Fruit fly (Drosophila melanogaster) whole organism, wandering third instar larva: Measurements from ENCODE around the gene TwdlP.

Source experiments
- Dif ChIP-seq: fragments of 200-275, 200-300 bp; sonication (Bioruptor generic); optimal IDR thresholded peaks from 2 replicates; lab custom pipeline; 2018; ENCODE audit warnings: missing biosample characterization, missing genetic modification characterization; ENCODE audit not compliant: partially characterized antibody
- Vsx2 ChIP-seq: fragments of 200-300, 225-300 bp; sonication (Bioruptor generic); optimal IDR thresholded peaks from 2 replicates; lab custom pipeline; 2018; ENCODE audit warnings: missing biosample characterization, missing genetic modification characterization; ENCODE audit not compliant: partially characterized antibody
- brk ChIP-seq: fragments of 200-800 bp; sonication (Bioruptor generic); optimal IDR thresholded peaks from 2 replicates; lab custom pipeline; 2016; ENCODE audit warnings: missing biosample characterization, mild to moderate bottlenecking, missing genetic modification characterization
- foxo ChIP-seq, 2 experiments: fragments of 200-800 bp; sonication (Bioruptor generic); optimal IDR thresholded peaks; 2 replicates in 1 of 2; 3 replicates in 1 of 2; lab custom pipeline; 2016 to 2017; ENCODE audit warnings: missing biosample characterization in 2 of 2, missing genetic modification characterization in 2 of 2
- fru ChIP-seq: fragments of 200-800 bp; sonication (Bioruptor generic); optimal IDR thresholded peaks from 3 replicates; lab custom pipeline; 2016; ENCODE audit warnings: missing biosample characterization, mild to moderate bottlenecking, missing genetic modification characterization
- h ChIP-seq: fragments of 200-800 bp; sonication (Bioruptor generic); optimal IDR thresholded peaks from 3 replicates; lab custom pipeline; 2016; ENCODE audit warnings: missing biosample characterization, mild to moderate bottlenecking, missing genetic modification characterization
- pan ChIP-seq: fragments of >200 bp; optimal IDR thresholded peaks from 2 replicates; lab custom pipeline; 2017

DNA sequence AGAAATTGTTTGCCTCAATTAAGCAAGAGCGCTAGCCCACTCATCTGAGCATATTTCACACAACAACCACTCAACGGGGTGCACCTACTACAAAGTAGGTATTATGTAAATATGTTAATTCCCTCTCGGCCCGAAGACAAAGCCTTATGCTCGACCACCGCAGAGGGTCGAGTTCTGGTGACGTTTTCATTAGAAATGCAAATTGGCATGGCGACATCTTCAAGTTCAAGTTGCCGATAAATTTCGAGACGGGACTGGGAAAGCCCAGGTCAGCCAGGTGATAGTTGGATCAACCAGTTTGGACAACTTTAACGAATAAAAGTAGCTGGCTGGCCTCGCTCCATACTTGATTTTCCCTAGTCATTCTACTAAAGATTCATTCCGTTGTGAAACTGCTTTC lies 5.7 kb downstream of the TwdlP start:
- TF ChIP-seq Dif (GFP tag; lab: Kevin White, UChicago): no peak
- TF ChIP-seq h (GFP tag; lab: Kevin White, UChicago): no peak
- TF ChIP-seq pan (lab: Kevin White, UChicago): no peak
- TF ChIP-seq foxo (GFP tag; optimal IDR thresholded peaks at IDR 0.05; lab: Kevin White, UChicago): no peak
- TF ChIP-seq Vsx2: no peak
- no peak for TF ChIP-seq fru (GFP tag; lab: Kevin White, UChicago)
- no peak for TF ChIP-seq brk (GFP tag; lab: Kevin White, UChicago)
